Worm (Caenorhabditis elegans) whole organism, midembryonic: ENCODE measurements around the gene F15D4.4.

ENCODE experiments used
- flt-1 ChIP-seq: fragments of 200-800 bp; sonication (Bioruptor generic); IDR thresholded peaks from 2 replicates; pipeline ENCODE4 v1.3.6; 2022; ENCODE audit warnings: missing genetic modification characterization, missing compliant biosample characterization
- ztf-29 ChIP-seq: fragments of 200-800 bp; sonication (Bioruptor generic); IDR thresholded peaks from 2 replicates; pipeline ENCODE4 v1.3.6; 2022; ENCODE audit warnings: missing genetic modification reagents, missing genetic modification characterization, missing compliant biosample characterization

- TF ChIP-seq flt-1 (no peak), ztf-29 (GFP tag; lab: Robert Waterston, UW) (no peak)
Observed at ce11 chrII:13237829-13238404, 5.0 kb downstream of the F15D4.4 start, which contains the start of gene romo-1.
